Worm (Caenorhabditis elegans) whole organism, L1 larva: ENCODE measurements around the gene K01D12.15.

Experiments
- Y116A8C.19 ChIP-seq: sonication (generic microtip); optimal IDR thresholded peaks from 2 replicates; lab custom pipeline; 2016; ENCODE audit warnings: missing compliant biosample characterization, missing genetic modification characterization, borderline replicate concordance
- ceh-8 ChIP-seq: fragments of 200-800 bp; sonication (Bioruptor generic); optimal IDR thresholded peaks from 2 replicates; lab custom pipeline; 2018; ENCODE audit warnings: mild to moderate bottlenecking, missing genetic modification characterization, moderate library complexity, missing compliant biosample characterization
- ceh-88 ChIP-seq: fragments of 200-800 bp; sonication (Bioruptor generic); IDR thresholded peaks from 2 replicates; pipeline ENCODE4 v1.3.6; 2022; ENCODE audit warnings: missing genetic modification characterization, missing compliant biosample characterization
- dpl-1 ChIP-seq, 3 experiments: fragments of 150-350 bp in 2 of 3; sonication (generic microtip) in 1 of 3; optimal IDR thresholded peaks; 2 replicates each; lab custom pipeline; 2014 to 2017; ENCODE audit warnings: missing biosample characterization in 3 of 3, missing genetic modification characterization in 3 of 3, missing genetic modification reagents in 3 of 3
- dsc-1 ChIP-seq: sonication (generic microtip); optimal IDR thresholded peaks from 2 replicates; lab custom pipeline; 2016; ENCODE audit warnings: mild to moderate bottlenecking, missing genetic modification characterization, missing compliant biosample characterization
- efl-1 ChIP-seq, 4 experiments: fragments of 150-350 bp; optimal IDR thresholded peaks in 3 of 4; peaks in 1 of 4; 1 replicate in 1 of 4; 2 replicates in 3 of 4; lab custom pipeline; 2014; ENCODE audit warnings: missing biosample characterization in 2 of 4, missing genetic modification characterization in 2 of 4, missing genetic modification reagents in 2 of 4
- fkh-8 ChIP-seq: sonication (generic microtip); optimal IDR thresholded peaks from 2 replicates; lab custom pipeline; 2016; ENCODE audit warnings: mild to moderate bottlenecking, missing genetic modification characterization, missing compliant biosample characterization
- fos-1 ChIP-seq: fragments of 150-350 bp; optimal IDR thresholded peaks from 2 replicates; lab custom pipeline; 2014; ENCODE audit warnings: missing biosample characterization, missing genetic modification characterization
- grh-1 ChIP-seq: fragments of 200-800 bp; sonication (Bioruptor generic); IDR thresholded peaks from 2 replicates; pipeline ENCODE4 v1.3.6; 2022; ENCODE audit warnings: missing genetic modification reagents, missing genetic modification characterization, missing compliant biosample characterization
- hlh-17 ChIP-seq: fragments of 200-800 bp; sonication (Bioruptor generic); optimal IDR thresholded peaks from 2 replicates; lab custom pipeline; 2018; ENCODE audit warnings: missing genetic modification characterization, mild to moderate bottlenecking, missing compliant biosample characterization, moderate library complexity, borderline replicate concordance
- hpl-2 ChIP-seq: fragments of 150-350 bp; optimal IDR thresholded peaks from 2 replicates; lab custom pipeline; 2014; ENCODE audit warnings: missing biosample characterization, missing genetic modification reagents, missing genetic modification characterization
- isw-1 ChIP-seq: fragments of 200-800 bp; sonication (Bioruptor generic); IDR thresholded peaks from 2 replicates; pipeline ENCODE4 v1.3.6; 2022; ENCODE audit warnings: missing genetic modification characterization, missing compliant biosample characterization
- jun-1 ChIP-seq: fragments of 150-350 bp; optimal IDR thresholded peaks from 2 replicates; lab custom pipeline; 2014; ENCODE audit warnings: missing biosample characterization, missing genetic modification reagents, missing genetic modification characterization
- lin-14 ChIP-seq: fragments of 200-800 bp; sonication (Bioruptor generic); optimal IDR thresholded peaks from 2 replicates; lab custom pipeline; 2018; ENCODE audit warnings: mild to moderate bottlenecking, missing genetic modification characterization, moderate library complexity, missing compliant biosample characterization
- lin-15B ChIP-seq: fragments of 150-350 bp; sonication (generic microtip); optimal IDR thresholded peaks from 3 replicates; lab custom pipeline; 2014; ENCODE audit warnings: missing biosample characterization, missing genetic modification characterization
- lir-3 ChIP-seq: sonication (generic microtip); optimal IDR thresholded peaks from 2 replicates; lab custom pipeline; 2016; ENCODE audit warnings: mild to moderate bottlenecking, missing genetic modification characterization, moderate library complexity, missing compliant biosample characterization; ENCODE audit not compliant: poor library complexity
- mab-9 ChIP-seq: fragments of 200-800 bp; sonication (Bioruptor generic); IDR thresholded peaks from 2 replicates; pipeline ENCODE4 v1.3.6; 2022; ENCODE audit warnings: missing genetic modification reagents, missing genetic modification characterization, missing compliant biosample characterization
- mdl-1 ChIP-seq, 2 experiments: fragments of 150-350 bp; optimal IDR thresholded peaks; 2 replicates each; lab custom pipeline; 2014 to 2017; ENCODE audit warnings: missing biosample characterization in 2 of 2, missing genetic modification characterization in 2 of 2, inconsistent platforms in 1 of 2
- mef-2 ChIP-seq: fragments of 150-350 bp; optimal IDR thresholded peaks from 2 replicates; lab custom pipeline; 2014; ENCODE audit warnings: missing biosample characterization, missing genetic modification characterization
- nhr-11 ChIP-seq: fragments of 150-350 bp; optimal IDR thresholded peaks from 2 replicates; lab custom pipeline; 2014; ENCODE audit warnings: missing biosample characterization, missing genetic modification characterization
- nhr-237 ChIP-seq: fragments of 150-350 bp; optimal IDR thresholded peaks from 2 replicates; lab custom pipeline; 2014; ENCODE audit warnings: missing biosample characterization, missing genetic modification characterization
- nhr-84 ChIP-seq: sonication (generic microtip); optimal IDR thresholded peaks from 2 replicates; lab custom pipeline; 2017; ENCODE audit warnings: missing biosample characterization, missing genetic modification characterization
- nhr-90 ChIP-seq: sonication (generic microtip); optimal IDR thresholded peaks from 2 replicates; lab custom pipeline; 2016; ENCODE audit warnings: mild to moderate bottlenecking, missing genetic modification characterization, missing compliant biosample characterization; ENCODE audit not compliant: poor library complexity
- pag-3 ChIP-seq: sonication (generic microtip); optimal IDR thresholded peaks from 2 replicates; lab custom pipeline; 2017; ENCODE audit warnings: missing genetic modification characterization, mild to moderate bottlenecking, missing compliant biosample characterization, antibody characterized with exemption, borderline replicate concordance; ENCODE audit not compliant: insufficient read depth
- pax-3 ChIP-seq: fragments of 200-800 bp; sonication (Bioruptor generic); optimal IDR thresholded peaks from 2 replicates; lab custom pipeline; 2018; ENCODE audit warnings: mild to moderate bottlenecking, missing genetic modification characterization, moderate library complexity, missing compliant biosample characterization
- skn-1 ChIP-seq: fragments of 150-350 bp; optimal IDR thresholded peaks from 2 replicates; lab custom pipeline; 2014; ENCODE audit warnings: missing biosample characterization, missing genetic modification characterization
- snu-23 ChIP-seq: sonication (generic microtip); optimal IDR thresholded peaks from 2 replicates; lab custom pipeline; 2016; ENCODE audit warnings: missing genetic modification characterization, missing compliant biosample characterization
- sox-4 ChIP-seq: sonication (generic microtip); optimal IDR thresholded peaks from 2 replicates; lab custom pipeline; 2016; ENCODE audit warnings: missing genetic modification characterization, missing compliant biosample characterization
- sptf-1 ChIP-seq: fragments of 150-350 bp; optimal IDR thresholded peaks from 2 replicates; lab custom pipeline; 2014; ENCODE audit warnings: missing biosample characterization, missing genetic modification characterization
- sup-37 ChIP-seq: fragments of 200-800 bp; sonication (Bioruptor generic); optimal IDR thresholded peaks from 2 replicates; lab custom pipeline; 2018; ENCODE audit warnings: mild to moderate bottlenecking, missing genetic modification characterization, missing compliant biosample characterization
- unc-130 ChIP-seq: fragments of 150-350 bp; optimal IDR thresholded peaks from 2 replicates; lab custom pipeline; 2017; ENCODE audit warnings: missing biosample characterization, missing genetic modification characterization, inconsistent platforms
- unc-86 ChIP-seq: sonication (generic microtip); optimal IDR thresholded peaks from 2 replicates; lab custom pipeline; 2016; ENCODE audit warnings: missing genetic modification characterization, missing compliant biosample characterization

Gene K01D12.15

DNA sequence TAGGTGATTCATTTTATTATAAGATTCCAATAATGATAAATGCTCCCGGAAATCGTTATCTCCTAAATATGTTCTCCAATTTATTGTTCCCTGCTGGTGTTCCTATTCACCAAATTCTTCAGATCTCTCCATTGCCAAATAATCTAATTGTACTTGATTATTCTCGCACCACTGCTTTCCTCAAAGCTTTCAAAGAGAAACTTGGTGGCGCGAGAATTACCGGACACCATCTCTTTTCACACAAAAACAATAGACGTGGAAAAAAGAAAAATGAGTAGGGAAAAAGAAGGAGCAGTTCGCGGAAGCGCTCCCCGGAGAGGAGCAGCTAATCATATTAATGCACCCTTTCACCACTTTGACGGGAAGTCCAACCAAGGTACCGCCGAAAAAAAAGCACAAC lies 35.1 kb downstream of the K01D12.15 start:
- TF ChIP-seq lin-14 (peak; percentile 48), dpl-1 (GFP tag; optimal IDR thresholded peaks at IDR 0.05; lab: Kevin White, UChicago) (no peak)
- TF ChIP-seq, all 84 proteins: peak for 1

DNA sequence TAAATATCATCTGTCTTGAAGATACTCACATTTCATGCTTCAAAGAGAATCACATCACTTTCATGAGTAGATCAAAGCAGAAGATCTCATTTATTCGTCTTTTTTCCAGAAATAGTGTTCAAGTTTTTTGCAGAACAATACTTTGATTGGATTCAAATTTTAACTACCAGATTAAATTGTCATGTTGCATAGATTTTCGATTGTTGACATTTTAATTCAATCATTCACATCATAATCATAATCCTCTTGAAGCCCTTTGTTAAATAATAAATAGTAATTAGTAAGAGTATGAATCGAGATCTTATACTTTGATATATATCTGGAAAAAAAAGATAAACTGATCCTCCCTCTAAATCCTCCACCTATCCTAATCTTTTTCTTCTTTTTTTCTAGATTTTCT lies 41.6 kb downstream of the K01D12.15 start:
- no peak for TF ChIP-seq sox-4 (tag; lab: Kevin White, UChicago)
- peak; percentile 70 for TF ChIP-seq pax-3 (tag; lab: Kevin White, UChicago)
- TF ChIP-seq isw-1 (GFP tag; lab: Robert Waterston, UW) = no peak
- peak; percentile 51 for TF ChIP-seq dsc-1

DNA sequence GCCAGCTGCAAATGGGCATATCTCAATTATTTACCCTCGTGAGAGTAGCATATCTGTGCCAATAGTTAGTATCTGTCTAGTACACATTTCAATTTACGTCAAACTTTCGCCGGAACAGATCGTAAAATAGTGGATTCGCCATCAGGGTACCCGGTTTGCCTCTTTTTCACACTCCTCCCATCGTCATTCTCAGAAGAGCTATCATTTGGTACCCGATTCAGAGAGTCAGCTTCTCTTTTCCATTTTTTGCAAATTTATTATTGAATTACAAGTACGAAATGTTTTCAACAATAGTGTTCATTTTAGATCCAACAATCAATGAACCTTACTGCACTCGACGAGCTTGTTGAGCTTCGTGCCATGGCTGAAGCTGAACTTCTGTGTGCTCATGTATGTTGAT lies 42.8 kb downstream of the K01D12.15 start, which contains the start of gene C54D10.5:
Gene C54D10.5 (plus strand): TSS at position 301 of the 400 bp plus-strand sequence.
- TF ChIP-seq hlh-17 (no peak), mab-9 (no peak), isw-1 (GFP tag; lab: Robert Waterston, UW) (no peak), unc-130 (tag; lab: Kevin White, UChicago) (no peak), Y116A8C.19 (tag; lab: Kevin White, UChicago) (no peak), nhr-11 (tag; lab: Kevin White, UChicago) (no peak), nhr-90 (tag; lab: Kevin White, UChicago) (no peak), sptf-1 (no peak), hpl-2 (GFP tag; lab: Kevin White, UChicago) (no peak), efl-1 (optimal IDR thresholded peaks at IDR 0.05; lab: Kevin White, UChicago) (no peak), efl-1 (GFP tag; optimal IDR thresholded peaks at IDR 0.05 in 1 of 2; lab: Kevin White, UChicago) (no peak)
- TF ChIP-seq, all 84 proteins: peak for 0

DNA sequence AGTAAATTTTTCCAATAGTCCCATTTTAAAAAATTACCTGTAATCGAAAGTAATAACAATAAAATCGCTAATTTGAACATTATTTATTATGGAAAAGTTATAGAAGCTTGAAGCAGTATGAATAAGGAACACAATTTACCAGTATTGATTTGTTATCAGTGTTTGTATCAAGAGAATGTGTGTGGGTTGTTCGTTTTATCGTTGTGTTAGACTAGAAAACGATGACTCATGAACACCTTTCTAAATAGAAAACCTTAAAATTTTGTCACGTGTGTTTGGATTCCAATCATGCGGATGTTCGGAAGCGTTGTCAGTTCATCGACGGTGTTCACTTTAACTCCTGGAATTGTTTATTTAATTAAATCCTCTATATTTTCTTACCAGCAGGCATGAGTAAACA lies 45.9 kb downstream of the K01D12.15 start, which contains the start of gene C54D10.13:
Gene C54D10.13 (minus strand): TSS at position 179 of the 400 bp plus-strand sequence.
- TF ChIP-seq snu-23 (GFP tag; lab: Kevin White, UChicago) (no peak), pag-3 (tag; lab: Kevin White, UChicago) (no peak), nhr-84 (tag; lab: Kevin White, UChicago) (no peak), unc-86 (tag; lab: Kevin White, UChicago) (no peak), grh-1 (no peak), unc-130 (tag; lab: Kevin White, UChicago) (no peak), mef-2 (no peak), jun-1 (tag; lab: Kevin White, UChicago) (no peak), mdl-1 (tag; optimal IDR thresholded peaks at IDR 0.05; lab: Kevin White, UChicago) (no peak), dpl-1 (GFP tag; optimal IDR thresholded peaks at IDR 0.05; lab: Kevin White, UChicago) (no peak), skn-1 (tag; lab: Kevin White, UChicago) (no peak), lin-15B (tag; lab: Kevin White, UChicago) (no peak), ceh-88 (GFP tag; lab: Robert Waterston, UW) (no peak), sptf-1 (no peak), fkh-8 (tag; lab: Kevin White, UChicago) (no peak), lir-3 (no peak), fos-1 (tag; lab: Kevin White, UChicago) (no peak)

DNA sequence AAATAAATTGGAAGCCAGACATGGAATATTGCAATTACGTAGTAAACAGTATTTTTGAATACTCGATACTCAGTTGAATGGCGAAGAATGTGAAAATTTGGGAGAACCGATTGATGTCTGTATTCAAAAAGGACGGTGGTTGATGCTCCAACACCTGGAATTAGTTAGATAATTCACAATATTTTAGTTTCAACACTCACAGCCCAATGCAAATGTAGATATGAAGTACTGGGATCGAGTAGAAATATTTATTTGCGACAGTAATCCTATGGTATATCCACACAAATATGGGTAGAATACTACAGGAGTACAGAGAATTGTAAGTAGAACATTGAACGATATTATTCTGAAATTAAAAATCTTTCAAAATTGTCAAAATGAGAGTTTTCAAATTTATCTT lies 46.9 kb downstream of the K01D12.15 start:
- TF ChIP-seq ceh-8 (GFP tag; lab: Kevin White, UChicago) (no peak), dsc-1 (no peak), sup-37 (GFP tag; lab: Kevin White, UChicago) (no peak), nhr-237 (tag; lab: Kevin White, UChicago) (no peak)
- TF ChIP-seq, all 84 proteins: peak for 0
